Worm (Caenorhabditis elegans): Measurements from ENCODE around the gene F42A6.1.

- TF ChIP-seq ztf-29 (GFP tag; IDR thresholded peaks at IDR 0.05), result no peak
- TF ChIP-seq cog-1 (tag; optimal IDR thresholded peaks at IDR 0.05), result no peak
- TF ChIP-seq flt-1 (GFP tag; IDR thresholded peaks at IDR 0.05), result no peak
- no peak for TF ChIP-seq T22C8.4 (GFP tag; IDR thresholded peaks at IDR 0.05)
- no peak for TF ChIP-seq ztf-23 (GFP tag; IDR thresholded peaks at IDR 0.05)
- TF ChIP-seq tab-1 (GFP tag; IDR thresholded peaks at IDR 0.05), result no peak
- no peak for TF ChIP-seq ref-1 (GFP tag; conservative IDR thresholded peaks at IDR 0.05)
These were observed 29.2 kb downstream of the F42A6.1 start, which contains the start of gene B0546.4 for ce11 chrIV:3384047-3384446.

Measured in whole organism, midembryonic.